Worm (Caenorhabditis elegans) whole organism, young adult: ENCODE measurements around the gene F20C5.5.

Experiments used
- B0035.1 ChIP-seq: sonication (generic microtip); optimal IDR thresholded peaks from 2 replicates; lab custom pipeline; 2016; ENCODE audit warnings: missing genetic modification characterization, mild to moderate bottlenecking, missing compliant biosample characterization, missing genotype, missing genetic modification reagents
- B0336.3 ChIP-seq: fragments of 200-800 bp; sonication (Bioruptor generic); IDR thresholded peaks from 2 replicates; pipeline ENCODE4 v1.3.6; 2022; ENCODE audit warnings: missing genetic modification characterization, missing compliant biosample characterization
- C06A6.2 ChIP-seq: fragments of 200-800 bp; sonication (Bioruptor generic); conservative IDR thresholded peaks from 2 replicates; pipeline ENCODE4 v1.3.6; 2022; ENCODE audit warnings: missing genetic modification characterization, missing compliant biosample characterization
- F10E7.11 ChIP-seq: sonication (generic microtip); optimal IDR thresholded peaks from 2 replicates; lab custom pipeline; 2017; ENCODE audit warnings: mild to moderate bottlenecking, missing genetic modification characterization, moderate library complexity, missing compliant biosample characterization
- F22D6.2 ChIP-seq: sonication (generic microtip); optimal IDR thresholded peaks from 2 replicates; lab custom pipeline; 2016; ENCODE audit warnings: mild to moderate bottlenecking, missing genetic modification characterization, missing compliant biosample characterization
- F37B4.10 ChIP-seq: fragments of 200-800 bp; sonication (Bioruptor generic); IDR thresholded peaks from 2 replicates; pipeline ENCODE4 v1.3.6; 2022; ENCODE audit warnings: missing genetic modification characterization, missing compliant biosample characterization
- F39B2.1 ChIP-seq: fragments of 200-800 bp; sonication (Bioruptor generic); IDR thresholded peaks from 2 replicates; pipeline ENCODE4 v1.3.6; 2022; ENCODE audit warnings: missing genetic modification reagents, missing genetic modification characterization, missing compliant biosample characterization
- F55B11.4 ChIP-seq: sonication (generic microtip); optimal IDR thresholded peaks from 2 replicates; lab custom pipeline; 2016; ENCODE audit warnings: missing compliant biosample characterization, missing genetic modification characterization, borderline replicate concordance; ENCODE audit not compliant: insufficient read depth
- K11D2.4 ChIP-seq: fragments of 200-800 bp; sonication (Bioruptor generic); IDR thresholded peaks from 2 replicates; pipeline ENCODE4 v1.3.6; 2022; ENCODE audit warnings: missing genetic modification reagents, missing genetic modification characterization, missing compliant biosample characterization
- Y53F4B.3 ChIP-seq: fragments of 200-800 bp; sonication (Bioruptor generic); IDR thresholded peaks from 2 replicates; pipeline ENCODE4 v1.3.6; 2022; ENCODE audit warnings: missing genetic modification reagents, missing genetic modification characterization, missing compliant biosample characterization
- akir-1 ChIP-seq: fragments of 200-800 bp; sonication (Bioruptor generic); optimal IDR thresholded peaks from 2 replicates; lab custom pipeline; 2018; ENCODE audit warnings: mild to moderate bottlenecking, missing genetic modification characterization, moderate library complexity, missing compliant biosample characterization
- ama-1 ChIP-seq, 3 experiments: fragments of 150-350 bp in 1 of 3; sonication (generic microtip) in 2 of 3; optimal IDR thresholded peaks; 2 replicates each; lab custom pipeline; 2014 to 2018; ENCODE audit warnings: missing biosample characterization in 2 of 3, missing genetic modification characterization in 2 of 3, missing genetic modification reagents in 2 of 3
- athp-1 ChIP-seq: sonication (generic microtip); optimal IDR thresholded peaks from 2 replicates; lab custom pipeline; 2017; ENCODE audit warnings: mild to moderate bottlenecking, missing genetic modification characterization, missing compliant biosample characterization
- attf-3 ChIP-seq: fragments of 200-800 bp; sonication (Bioruptor generic); conservative IDR thresholded peaks from 2 replicates; pipeline ENCODE4 v1.3.6; 2022; ENCODE audit warnings: missing genetic modification reagents, missing genetic modification characterization, missing compliant biosample characterization
- attf-6 ChIP-seq: fragments of 200-800 bp; sonication (Bioruptor generic); IDR thresholded peaks from 2 replicates; pipeline ENCODE4 v1.3.6; 2022; ENCODE audit warnings: missing genetic modification reagents, missing genetic modification characterization, missing compliant biosample characterization
- bed-1 ChIP-seq: fragments of 200-800 bp; sonication (Bioruptor generic); IDR thresholded peaks from 2 replicates; pipeline ENCODE4 v1.3.6; 2022; ENCODE audit warnings: missing genetic modification reagents, missing genetic modification characterization, missing compliant biosample characterization
- bed-2 ChIP-seq: fragments of 200-800 bp; sonication (Bioruptor generic); IDR thresholded peaks from 2 replicates; pipeline ENCODE4 v1.3.6; 2022; ENCODE audit warnings: missing genetic modification reagents, missing genetic modification characterization, missing compliant biosample characterization
- cebp-1 ChIP-seq, 2 experiments: fragments of 200-800 bp in 1 of 2; sonication (Bioruptor generic) in 1 of 2; sonication (generic microtip) in 1 of 2; IDR thresholded peaks in 1 of 2; optimal IDR thresholded peaks in 1 of 2; 2 replicates each; pipeline versions ENCODE4 v1.3.6 to Lab custom; 2017 to 2022; ENCODE audit warnings: missing compliant biosample characterization in 2 of 2, missing genetic modification characterization in 2 of 2, mild to moderate bottlenecking in 1 of 2, missing genetic modification reagents in 1 of 2, moderate library complexity in 1 of 2
- cebp-2 ChIP-seq: fragments of 200-800 bp; sonication (Bioruptor generic); IDR thresholded peaks from 2 replicates; pipeline ENCODE4 v1.3.6; 2022; ENCODE audit warnings: missing genetic modification characterization, missing compliant biosample characterization
- chd-7 ChIP-seq: sonication (generic microtip); optimal IDR thresholded peaks from 2 replicates; lab custom pipeline; 2016; ENCODE audit warnings: mild to moderate bottlenecking, missing genetic modification characterization, moderate library complexity, missing compliant biosample characterization
- dox-1 ChIP-seq: fragments of 200-800 bp; sonication (Bioruptor generic); IDR thresholded peaks from 2 replicates; pipeline ENCODE4 v1.3.6; 2022; ENCODE audit warnings: missing genetic modification reagents, missing genetic modification characterization, missing compliant biosample characterization
- efl-1 ChIP-seq: fragments of 150-350 bp; optimal IDR thresholded peaks from 2 replicates; lab custom pipeline; 2014; ENCODE audit warnings: missing biosample characterization, missing genetic modification reagents, missing genetic modification characterization
- hlh-26 ChIP-seq: fragments of 200-800 bp; sonication (Bioruptor generic); conservative IDR thresholded peaks from 2 replicates; pipeline ENCODE4 v1.3.6; 2022; ENCODE audit warnings: missing genetic modification reagents, missing genetic modification characterization, missing compliant biosample characterization
- hrde-1 ChIP-seq: sonication (generic microtip); optimal IDR thresholded peaks from 2 replicates; lab custom pipeline; 2016; ENCODE audit warnings: missing genetic modification characterization, mild to moderate bottlenecking, missing compliant biosample characterization, moderate library complexity, missing genotype, missing genetic modification reagents, borderline replicate concordance
- lin-54 ChIP-seq: fragments of 200-800 bp; sonication (Bioruptor generic); optimal IDR thresholded peaks from 2 replicates; lab custom pipeline; 2018; ENCODE audit warnings: mild to moderate bottlenecking, missing genetic modification characterization, missing compliant biosample characterization
- lsl-1 ChIP-seq: fragments of 200-800 bp; sonication (Bioruptor generic); optimal IDR thresholded peaks from 2 replicates; lab custom pipeline; 2018; ENCODE audit warnings: mild to moderate bottlenecking, missing genetic modification characterization, moderate library complexity, missing compliant biosample characterization
- lsy-27 ChIP-seq: sonication (generic microtip); optimal IDR thresholded peaks from 2 replicates; lab custom pipeline; 2017; ENCODE audit warnings: missing genetic modification characterization, mild to moderate bottlenecking, missing compliant biosample characterization, antibody characterized with exemption, missing genotype, borderline replicate concordance; ENCODE audit not compliant: insufficient read depth
- madf-6 ChIP-seq: fragments of 200-800 bp; sonication (Bioruptor generic); IDR thresholded peaks from 2 replicates; pipeline ENCODE4 v1.3.6; 2022; ENCODE audit warnings: missing genetic modification reagents, missing genetic modification characterization, missing compliant biosample characterization
- madf-8 ChIP-seq: fragments of 200-800 bp; sonication (Bioruptor generic); conservative IDR thresholded peaks from 2 replicates; pipeline ENCODE4 v1.3.6; 2022; ENCODE audit warnings: missing genetic modification reagents, missing genetic modification characterization, missing compliant biosample characterization
- mel-28 ChIP-seq: sonication (generic microtip); optimal IDR thresholded peaks from 2 replicates; lab custom pipeline; 2016; ENCODE audit warnings: borderline replicate concordance, mild to moderate bottlenecking, missing genetic modification characterization, missing compliant biosample characterization
- nhr-80 ChIP-seq: sonication (generic microtip); optimal IDR thresholded peaks from 2 replicates; lab custom pipeline; 2016; ENCODE audit warnings: missing genetic modification characterization, missing compliant biosample characterization
- repo-1 ChIP-seq: sonication (generic microtip); optimal IDR thresholded peaks from 2 replicates; lab custom pipeline; 2017; ENCODE audit warnings: mild to moderate bottlenecking, missing genetic modification characterization, missing compliant biosample characterization
- snpc-1.1 ChIP-seq: sonication (generic microtip); optimal IDR thresholded peaks from 2 replicates; lab custom pipeline; 2017; ENCODE audit warnings: missing genetic modification characterization, mild to moderate bottlenecking, missing compliant biosample characterization, antibody characterized with exemption, moderate library complexity, missing genotype, missing genetic modification reagents; ENCODE audit not compliant: insufficient read depth
- snpc-4 ChIP-seq, 5 experiments: fragments of 150-350 bp in 1 of 5; sonication (generic microtip) in 4 of 5; optimal IDR thresholded peaks; 2 replicates each; lab custom pipeline; 2014 to 2018; ENCODE audit warnings: missing genetic modification characterization in 5 of 5, missing biosample characterization in 3 of 5, antibody characterized with exemption in 2 of 5, mild to moderate bottlenecking in 2 of 5, missing compliant biosample characterization in 2 of 5, missing genotype in 2 of 5, moderate library complexity in 2 of 5, missing genetic modification reagents in 1 of 5
- somi-1 ChIP-seq: fragments of 200-800 bp; sonication (Bioruptor generic); optimal IDR thresholded peaks from 2 replicates; lab custom pipeline; 2018; ENCODE audit warnings: mild to moderate bottlenecking, missing genetic modification characterization, missing compliant biosample characterization
- unc-62 ChIP-seq: fragments of 150-350 bp; optimal IDR thresholded peaks from 2 replicates; lab custom pipeline; 2014; ENCODE audit warnings: missing biosample characterization, missing genetic modification reagents, missing genetic modification characterization
- xnd-1 ChIP-seq: sonication (generic microtip); optimal IDR thresholded peaks from 2 replicates; lab custom pipeline; 2016; ENCODE audit warnings: missing genotype, missing genetic modification reagents, missing genetic modification characterization, missing compliant biosample characterization
- zfh-2 ChIP-seq: fragments of 200-800 bp; sonication (Bioruptor generic); conservative IDR thresholded peaks from 2 replicates; pipeline ENCODE4 v1.3.6; 2022; ENCODE audit warnings: missing genetic modification reagents, missing genetic modification characterization, missing compliant biosample characterization
- zim-3 ChIP-seq: sonication (generic microtip); optimal IDR thresholded peaks from 2 replicates; lab custom pipeline; 2017; ENCODE audit warnings: mild to moderate bottlenecking, missing genetic modification characterization, moderate library complexity, missing compliant biosample characterization
- ztf-18 ChIP-seq: sonication (generic microtip); optimal IDR thresholded peaks from 2 replicates; lab custom pipeline; 2016; ENCODE audit warnings: missing genotype, mild to moderate bottlenecking, missing genetic modification characterization, missing compliant biosample characterization
- ztf-22 ChIP-seq: fragments of 200-800 bp; sonication (Bioruptor generic); optimal IDR thresholded peaks from 2 replicates; lab custom pipeline; 2018; ENCODE audit warnings: mild to moderate bottlenecking, missing genetic modification characterization, moderate library complexity, missing compliant biosample characterization
- ztf-3 ChIP-seq: fragments of 200-800 bp; sonication (Bioruptor generic); optimal IDR thresholded peaks from 2 replicates; lab custom pipeline; 2018; ENCODE audit warnings: mild to moderate bottlenecking, missing genetic modification characterization, missing compliant biosample characterization

Gene F20C5.5

ce11 chrIV:8730469-8730868, 39.0 kb downstream of the F20C5.5 start, which contains the start of gene F21D5.3 (continued):
- no peak for TF ChIP-seq zim-3 (tag; lab: Kevin White, UChicago)
- TF ChIP-seq snpc-4 (GFP tag; optimal IDR thresholded peaks at IDR 0.05; lab: Kevin White, UChicago), result peak; percentile 1
- no peak for TF ChIP-seq snpc-4 (tag; optimal IDR thresholded peaks at IDR 0.05; lab: Kevin White, UChicago)
- no peak for TF ChIP-seq F55B11.4 (tag; lab: Kevin White, UChicago)
- no peak for TF ChIP-seq B0035.1 (tag; lab: Kevin White, UChicago)
- TF ChIP-seq lsy-27 (tag; lab: Kevin White, UChicago), result no peak
- TF ChIP-seq madf-6 (GFP tag; lab: Robert Waterston, UW), result peak; percentile 42
- TF ChIP-seq ama-1 (optimal IDR thresholded peaks at IDR 0.05; lab: Kevin White, UChicago), result no peak
- no peak for TF ChIP-seq ama-1 (GFP tag; optimal IDR thresholded peaks at IDR 0.05; lab: Kevin White, UChicago)
- TF ChIP-seq F39B2.1 (GFP tag; lab: Robert Waterston, UW), result no peak
- no peak for TF ChIP-seq hlh-26 (GFP tag; lab: Robert Waterston, UW)
- no peak for TF ChIP-seq cebp-2 (GFP tag; lab: Robert Waterston, UW)
- no peak for TF ChIP-seq attf-6 (GFP tag; lab: Robert Waterston, UW)
- no peak for TF ChIP-seq C06A6.2
- TF ChIP-seq cebp-1 (GFP tag; IDR thresholded peaks at IDR 0.05; lab: Robert Waterston, UW), result no peak
- TF ChIP-seq cebp-1 (tag; optimal IDR thresholded peaks at IDR 0.05; lab: Kevin White, UChicago), result peak; percentile 0
- TF ChIP-seq K11D2.4 (GFP tag; lab: Robert Waterston, UW), result no peak
- no peak for TF ChIP-seq mel-28 (tag; lab: Kevin White, UChicago)
- no peak for TF ChIP-seq bed-1 (GFP tag; lab: Robert Waterston, UW)
- no peak for TF ChIP-seq ztf-18 (tag; lab: Kevin White, UChicago)
- TF ChIP-seq ztf-3 (GFP tag; lab: Kevin White, UChicago), result no peak
- no peak for TF ChIP-seq snpc-1.1 (tag; lab: Kevin White, UChicago)
- TF ChIP-seq F10E7.11 (tag; lab: Kevin White, UChicago), result no peak
- no peak for TF ChIP-seq F22D6.2 (tag; lab: Kevin White, UChicago)
- TF ChIP-seq efl-1, result no peak
- no peak for TF ChIP-seq attf-3 (GFP tag; lab: Robert Waterston, UW)
- no peak for TF ChIP-seq bed-2 (GFP tag; lab: Robert Waterston, UW)
- TF ChIP-seq chd-7, result no peak
- no peak for TF ChIP-seq akir-1
- TF ChIP-seq, all 124 proteins: peak for 6

- TF ChIP-seq cebp-1 (GFP tag; IDR thresholded peaks at IDR 0.05; lab: Robert Waterston, UW) (no peak), cebp-1 (tag; optimal IDR thresholded peaks at IDR 0.05; lab: Kevin White, UChicago) (peak; percentile 36), zfh-2 (GFP tag; lab: Robert Waterston, UW) (no peak), unc-62 (peak; percentile 4), nhr-80 (tag; lab: Kevin White, UChicago) (peak; percentile 77)
Observed at ce11 chrIV:8729636-8730035, 39.8 kb downstream of the F20C5.5 start.

ce11 chrIV:8728122-8728521, 41.3 kb downstream of the F20C5.5 start, which contains the start of gene otub-3:
TSS of gene otub-3 (plus strand) at chrIV:8728177.
- TF ChIP-seq lin-54, result peak; percentile 13
- TF ChIP-seq lsl-1 (GFP tag; lab: Kevin White, UChicago), result no peak
- TF ChIP-seq ama-1 (optimal IDR thresholded peaks at IDR 0.05; lab: Kevin White, UChicago), result no peak
- peak in 1 of 2 experiments; percentile 18 for TF ChIP-seq ama-1 (GFP tag; optimal IDR thresholded peaks at IDR 0.05; lab: Kevin White, UChicago)
- no peak for TF ChIP-seq Y53F4B.3 (GFP tag; lab: Robert Waterston, UW)
- no peak for TF ChIP-seq mel-28 (tag; lab: Kevin White, UChicago)
- TF ChIP-seq efl-1, result peak; percentile 78
- TF ChIP-seq dox-1 (GFP tag; lab: Robert Waterston, UW), result no peak
- TF ChIP-seq B0336.3, result peak; percentile 44; the same call in 1 of the 2 replicates
- peak; percentile 24 for TF ChIP-seq hrde-1 (tag; lab: Kevin White, UChicago)
- 0 out of 2 replicates have a peak, but pooled peaks have one; percentile 57 for TF ChIP-seq attf-6 (GFP tag; lab: Robert Waterston, UW)
- no peak for TF ChIP-seq snpc-1.1 (tag; lab: Kevin White, UChicago)
- no peak for TF ChIP-seq somi-1 (GFP tag; lab: Kevin White, UChicago)
- no peak for TF ChIP-seq lsy-27 (tag; lab: Kevin White, UChicago)
- no peak for TF ChIP-seq F37B4.10 (GFP tag; lab: Robert Waterston, UW)
- TF ChIP-seq ztf-22 (GFP tag; lab: Kevin White, UChicago), result no peak
- TF ChIP-seq bed-2 (GFP tag; lab: Robert Waterston, UW), result no peak
- TF ChIP-seq athp-1 (tag; lab: Kevin White, UChicago), result peak; percentile 4
- TF ChIP-seq akir-1, result no peak
- TF ChIP-seq repo-1 (tag; lab: Kevin White, UChicago), result peak; percentile 20
- TF ChIP-seq xnd-1 (tag; lab: Kevin White, UChicago), result peak; percentile 66
- peak; percentile 74 for TF ChIP-seq madf-8 (GFP tag; lab: Robert Waterston, UW)
